Fruit fly (Drosophila melanogaster): ENCODE data around the gene CG10366.

The CG10366 gene

dm6 chr2L:19537779-19538456, 46.1 kb upstream of the CG10366 start, which contains the start of gene CG13082 (continued):
- peak; percentile 6 for TF ChIP-seq Mad (GFP tag; optimal IDR thresholded peaks at IDR 0.05)
- TF ChIP-seq CG17612 (GFP tag; IDR thresholded peaks at IDR 0.05): no peak
- peak; percentile 52 for TF ChIP-seq ewg (GFP tag; optimal IDR thresholded peaks at IDR 0.05)
- TF ChIP-seq Dfd (GFP tag; optimal IDR thresholded peaks at IDR 0.05): no peak
- peak; percentile 27 for TF ChIP-seq CG3407 (GFP tag; optimal IDR thresholded peaks at IDR 0.05)
- TF ChIP-seq Ravus (GFP tag; IDR thresholded peaks at IDR 0.05): no peak
- TF ChIP-seq tx (GFP tag; optimal IDR thresholded peaks at IDR 0.05): peak; percentile 23
- peak; percentile 5 for TF ChIP-seq pnt (GFP tag; optimal IDR thresholded peaks at IDR 0.05)
- TF ChIP-seq CG7271 (tag; optimal IDR thresholded peaks at IDR 0.05): no peak
- TF ChIP-seq CG4820 (GFP tag; optimal IDR thresholded peaks at IDR 0.05): peak; percentile 61
- TF ChIP-seq CG5245 (GFP tag; optimal IDR thresholded peaks at IDR 0.05): peak; percentile 36
- TF ChIP-seq vvl (GFP tag; IDR thresholded peaks at IDR 0.05): peak; percentile 36; the same call in 1 of the 2 replicates
- no peak for TF ChIP-seq D (optimal IDR thresholded peaks at IDR 0.05)
- peak; percentile 75 for TF ChIP-seq D (GFP tag; optimal IDR thresholded peaks at IDR 0.05)
- peak; percentile 75 for TF ChIP-seq CG4424 (GFP tag; optimal IDR thresholded peaks at IDR 0.05)
- no peak for TF ChIP-seq Side (GFP tag; optimal IDR thresholded peaks at IDR 0.05)
- peak; percentile 26 for TF ChIP-seq Hr3 (GFP tag; optimal IDR thresholded peaks at IDR 0.05)
- TF ChIP-seq ash1 (GFP tag; optimal IDR thresholded peaks at IDR 0.05): no peak
- peak; percentile 59 for TF ChIP-seq CG2875 (GFP tag; optimal IDR thresholded peaks at IDR 0.05)
- peak; percentile 35 for TF ChIP-seq corto (GFP tag; optimal IDR thresholded peaks at IDR 0.05)
- peak; percentile 51; the same call in 1 of the 2 replicates for TF ChIP-seq ara (GFP tag; IDR thresholded peaks at IDR 0.05)
- TF ChIP-seq dysf (GFP tag; IDR thresholded peaks at IDR 0.05): 0 out of 3 replicates have a peak, but pooled peaks have one; percentile 17
- TF ChIP-seq NC2β (GFP tag; optimal IDR thresholded peaks at IDR 0.05): no peak
- peak; percentile 75 for TF ChIP-seq zf30C (GFP tag; optimal IDR thresholded peaks at IDR 0.05)
- TF ChIP-seq tgo (GFP tag; IDR thresholded peaks at IDR 0.05): peak; percentile 35; the same call in 1 of the 3 replicates
- TF ChIP-seq CG11723 (GFP tag; optimal IDR thresholded peaks at IDR 0.05): peak; percentile 35
- peak; percentile 16 for TF ChIP-seq CG9437 (GFP tag; optimal IDR thresholded peaks at IDR 0.05)
- no peak for TF ChIP-seq crp (GFP tag; optimal IDR thresholded peaks at IDR 0.05)
- peak; percentile 39 for TF ChIP-seq twi (tag; optimal IDR thresholded peaks at IDR 0.05)
- no peak for TF ChIP-seq CG31224 (GFP tag; IDR thresholded peaks at IDR 0.05)
- TF ChIP-seq mld (GFP tag; IDR thresholded peaks at IDR 0.05; ENCODE audit: partially characterized antibody): no peak
- peak; percentile 78 for TF ChIP-seq CG17829 (tag; optimal IDR thresholded peaks at IDR 0.05)
- TF ChIP-seq Xbp1 (GFP tag; optimal IDR thresholded peaks at IDR 0.05): peak; percentile 31
- peak; percentile 9 for TF ChIP-seq CG9609 (GFP tag; optimal IDR thresholded peaks at IDR 0.05)
- TF ChIP-seq CG10431 (GFP tag; optimal IDR thresholded peaks at IDR 0.05): peak; percentile 70
- peak; percentile 4; the same call in 1 of the 2 replicates for TF ChIP-seq sim (GFP tag; IDR thresholded peaks at IDR 0.05)
- peak; percentile 40 for TF ChIP-seq Mes4 (GFP tag; optimal IDR thresholded peaks at IDR 0.05)
- TF ChIP-seq Blimp-1 (GFP tag; optimal IDR thresholded peaks at IDR 0.05): peak; percentile 87
- no peak for TF ChIP-seq cwo (GFP tag; optimal IDR thresholded peaks at IDR 0.05)
- peak; percentile 24 for TF ChIP-seq Nf-YB (GFP tag; optimal IDR thresholded peaks at IDR 0.05)
- peak; percentile 44 for TF ChIP-seq Lhr (GFP tag; optimal IDR thresholded peaks at IDR 0.05)
- TF ChIP-seq CG10979 (tag; optimal IDR thresholded peaks at IDR 0.05): peak; percentile 85
- peak; percentile 79 for TF ChIP-seq CG14710 (tag; optimal IDR thresholded peaks at IDR 0.05)
- no peak for TF ChIP-seq CG2120 (GFP tag; optimal IDR thresholded peaks at IDR 0.05)
- no peak for TF ChIP-seq ttk (GFP tag; IDR thresholded peaks at IDR 0.05)
- TF ChIP-seq CG1233 (GFP tag; optimal IDR thresholded peaks at IDR 0.05): peak; percentile 25
- TF ChIP-seq Drgx (GFP tag; IDR thresholded peaks at IDR 0.05): peak; percentile 55
- TF ChIP-seq tll (GFP tag; optimal IDR thresholded peaks at IDR 0.05): no peak
- TF ChIP-seq CG10267 (tag; optimal IDR thresholded peaks at IDR 0.05): peak; percentile 60

Measured in whole organism, embryonic.